Worm (Caenorhabditis elegans) whole organism, young adult: ENCODE measurements around the gene unc-42.

ENCODE experiments used
- B0035.1 ChIP-seq: sonication (generic microtip); optimal IDR thresholded peaks from 2 replicates; lab custom pipeline; 2016; ENCODE audit warnings: missing genetic modification characterization, mild to moderate bottlenecking, missing compliant biosample characterization, missing genotype, missing genetic modification reagents
- C17E4.6 ChIP-seq: fragments of 200-800 bp; sonication (Bioruptor generic); IDR thresholded peaks from 2 replicates; pipeline ENCODE4 v1.3.6; 2022; ENCODE audit warnings: missing genetic modification reagents, missing genetic modification characterization, missing compliant biosample characterization
- F10E7.11 ChIP-seq: sonication (generic microtip); optimal IDR thresholded peaks from 2 replicates; lab custom pipeline; 2017; ENCODE audit warnings: mild to moderate bottlenecking, missing genetic modification characterization, moderate library complexity, missing compliant biosample characterization
- F39B2.1 ChIP-seq: fragments of 200-800 bp; sonication (Bioruptor generic); IDR thresholded peaks from 2 replicates; pipeline ENCODE4 v1.3.6; 2022; ENCODE audit warnings: missing genetic modification reagents, missing genetic modification characterization, missing compliant biosample characterization
- F57A8.1 ChIP-seq: fragments of 200-800 bp; sonication (Bioruptor generic); optimal IDR thresholded peaks from 2 replicates; lab custom pipeline; 2018; ENCODE audit warnings: mild to moderate bottlenecking, missing genetic modification characterization, moderate library complexity, missing compliant biosample characterization
- K11D2.4 ChIP-seq: fragments of 200-800 bp; sonication (Bioruptor generic); IDR thresholded peaks from 2 replicates; pipeline ENCODE4 v1.3.6; 2022; ENCODE audit warnings: missing genetic modification reagents, missing genetic modification characterization, missing compliant biosample characterization
- K12H6.12 ChIP-seq: fragments of 200-800 bp; sonication (Bioruptor generic); optimal IDR thresholded peaks from 2 replicates; lab custom pipeline; 2018; ENCODE audit warnings: mild to moderate bottlenecking, missing genetic modification characterization, missing compliant biosample characterization
- T07F8.4 ChIP-seq: sonication (generic microtip); optimal IDR thresholded peaks from 2 replicates; lab custom pipeline; 2016; ENCODE audit warnings: mild to moderate bottlenecking, missing genetic modification characterization, moderate library complexity, missing compliant biosample characterization
- Y53F4B.3 ChIP-seq: fragments of 200-800 bp; sonication (Bioruptor generic); IDR thresholded peaks from 2 replicates; pipeline ENCODE4 v1.3.6; 2022; ENCODE audit warnings: missing genetic modification reagents, missing genetic modification characterization, missing compliant biosample characterization
- Y95B8A.8 ChIP-seq: fragments of 200-800 bp; sonication (Bioruptor generic); IDR thresholded peaks from 2 replicates; pipeline ENCODE4 v1.3.6; 2022; ENCODE audit warnings: missing genetic modification reagents, missing genetic modification characterization, missing compliant biosample characterization
- akir-1 ChIP-seq: fragments of 200-800 bp; sonication (Bioruptor generic); optimal IDR thresholded peaks from 2 replicates; lab custom pipeline; 2018; ENCODE audit warnings: mild to moderate bottlenecking, missing genetic modification characterization, moderate library complexity, missing compliant biosample characterization
- aptf-2 ChIP-seq: fragments of 200-800 bp; sonication (Bioruptor generic); conservative IDR thresholded peaks from 2 replicates; pipeline ENCODE4 v1.3.6; 2022; ENCODE audit warnings: missing genetic modification reagents, missing genetic modification characterization, missing compliant biosample characterization
- aptf-3 ChIP-seq: fragments of 200-800 bp; sonication (Bioruptor generic); IDR thresholded peaks from 2 replicates; pipeline ENCODE4 v1.3.6; 2022; ENCODE audit warnings: missing genetic modification characterization, missing compliant biosample characterization
- bed-2 ChIP-seq: fragments of 200-800 bp; sonication (Bioruptor generic); IDR thresholded peaks from 2 replicates; pipeline ENCODE4 v1.3.6; 2022; ENCODE audit warnings: missing genetic modification reagents, missing genetic modification characterization, missing compliant biosample characterization
- cebp-1 ChIP-seq, 2 experiments: fragments of 200-800 bp in 1 of 2; sonication (Bioruptor generic) in 1 of 2; sonication (generic microtip) in 1 of 2; IDR thresholded peaks in 1 of 2; optimal IDR thresholded peaks in 1 of 2; 2 replicates each; pipeline versions ENCODE4 v1.3.6 to Lab custom; 2017 to 2022; ENCODE audit warnings: missing compliant biosample characterization in 2 of 2, missing genetic modification characterization in 2 of 2, mild to moderate bottlenecking in 1 of 2, missing genetic modification reagents in 1 of 2, moderate library complexity in 1 of 2
- cebp-2 ChIP-seq: fragments of 200-800 bp; sonication (Bioruptor generic); IDR thresholded peaks from 2 replicates; pipeline ENCODE4 v1.3.6; 2022; ENCODE audit warnings: missing genetic modification characterization, missing compliant biosample characterization
- ceh-79 ChIP-seq: sonication (generic microtip); optimal IDR thresholded peaks from 2 replicates; lab custom pipeline; 2017; ENCODE audit warnings: mild to moderate bottlenecking, missing genetic modification characterization, missing compliant biosample characterization
- ceh-91 ChIP-seq: fragments of 200-800 bp; sonication (Bioruptor generic); IDR thresholded peaks from 2 replicates; pipeline ENCODE4 v1.3.6; 2022; ENCODE audit warnings: missing genetic modification reagents, missing genetic modification characterization, missing compliant biosample characterization
- chd-7 ChIP-seq: sonication (generic microtip); optimal IDR thresholded peaks from 2 replicates; lab custom pipeline; 2016; ENCODE audit warnings: mild to moderate bottlenecking, missing genetic modification characterization, moderate library complexity, missing compliant biosample characterization
- die-1 ChIP-seq: sonication (generic microtip); optimal IDR thresholded peaks from 2 replicates; lab custom pipeline; 2016; ENCODE audit warnings: missing genotype, mild to moderate bottlenecking, missing genetic modification characterization, missing compliant biosample characterization
- dpff-1 ChIP-seq: sonication (generic microtip); optimal IDR thresholded peaks from 2 replicates; lab custom pipeline; 2017; ENCODE audit warnings: mild to moderate bottlenecking, missing genetic modification characterization, missing compliant biosample characterization
- ekl-4 ChIP-seq: fragments of 200-800 bp; sonication (Bioruptor generic); IDR thresholded peaks from 2 replicates; pipeline ENCODE4 v1.3.6; 2022; ENCODE audit warnings: missing genetic modification reagents, missing genetic modification characterization, missing compliant biosample characterization
- fkh-3 ChIP-seq: sonication (generic microtip); optimal IDR thresholded peaks from 2 replicates; lab custom pipeline; 2016; ENCODE audit warnings: mild to moderate bottlenecking, missing genetic modification characterization, missing compliant biosample characterization
- hlh-12 ChIP-seq: sonication (generic microtip); optimal IDR thresholded peaks from 2 replicates; lab custom pipeline; 2016; ENCODE audit warnings: missing genetic modification characterization, missing compliant biosample characterization
- hlh-26 ChIP-seq: fragments of 200-800 bp; sonication (Bioruptor generic); conservative IDR thresholded peaks from 2 replicates; pipeline ENCODE4 v1.3.6; 2022; ENCODE audit warnings: missing genetic modification reagents, missing genetic modification characterization, missing compliant biosample characterization
- hmg-1.2 ChIP-seq: fragments of 200-800 bp; sonication (Bioruptor generic); IDR thresholded peaks from 2 replicates; pipeline ENCODE4 v1.3.6; 2022; ENCODE audit warnings: missing genetic modification reagents, missing genetic modification characterization, missing compliant biosample characterization
- let-607 ChIP-seq, 2 experiments: fragments of 200-800 bp in 1 of 2; sonication (Bioruptor generic) in 1 of 2; sonication (generic microtip) in 1 of 2; optimal IDR thresholded peaks; 2 replicates each; lab custom pipeline; 2016 to 2018; ENCODE audit warnings: mild to moderate bottlenecking in 2 of 2, missing compliant biosample characterization in 2 of 2, missing genetic modification characterization in 2 of 2, moderate library complexity in 2 of 2, missing genotype in 1 of 2
- lin-35 ChIP-seq, 3 experiments: fragments of 150-350 bp in 2 of 3; sonication (generic microtip) in 1 of 3; optimal IDR thresholded peaks; 2 replicates each; lab custom pipeline; 2014 to 2018; ENCODE audit warnings: missing biosample characterization in 3 of 3, missing genetic modification characterization in 3 of 3, missing genetic modification reagents in 3 of 3
- lin-40 ChIP-seq: sonication (generic microtip); optimal IDR thresholded peaks from 2 replicates; lab custom pipeline; 2016; ENCODE audit warnings: missing genetic modification characterization, mild to moderate bottlenecking, missing compliant biosample characterization, missing genotype, missing genetic modification reagents
- lsl-1 ChIP-seq: fragments of 200-800 bp; sonication (Bioruptor generic); optimal IDR thresholded peaks from 2 replicates; lab custom pipeline; 2018; ENCODE audit warnings: mild to moderate bottlenecking, missing genetic modification characterization, moderate library complexity, missing compliant biosample characterization
- lsy-27 ChIP-seq: sonication (generic microtip); optimal IDR thresholded peaks from 2 replicates; lab custom pipeline; 2017; ENCODE audit warnings: missing genetic modification characterization, mild to moderate bottlenecking, missing compliant biosample characterization, antibody characterized with exemption, missing genotype, borderline replicate concordance; ENCODE audit not compliant: insufficient read depth
- madf-3 ChIP-seq: fragments of 200-800 bp; sonication (Bioruptor generic); IDR thresholded peaks from 2 replicates; pipeline ENCODE4 v1.3.6; 2022; ENCODE audit warnings: missing genetic modification reagents, missing genetic modification characterization, missing compliant biosample characterization
- madf-6 ChIP-seq: fragments of 200-800 bp; sonication (Bioruptor generic); IDR thresholded peaks from 2 replicates; pipeline ENCODE4 v1.3.6; 2022; ENCODE audit warnings: missing genetic modification reagents, missing genetic modification characterization, missing compliant biosample characterization
- madf-8 ChIP-seq: fragments of 200-800 bp; sonication (Bioruptor generic); conservative IDR thresholded peaks from 2 replicates; pipeline ENCODE4 v1.3.6; 2022; ENCODE audit warnings: missing genetic modification reagents, missing genetic modification characterization, missing compliant biosample characterization
- rec-8 ChIP-seq, 2 experiments: sonication (generic microtip); optimal IDR thresholded peaks; 2 replicates each; lab custom pipeline; 2016; ENCODE audit warnings: mild to moderate bottlenecking in 2 of 2, missing genetic modification characterization in 2 of 2, missing genetic modification reagents in 2 of 2, missing genotype in 2 of 2, missing biosample characterization in 1 of 2, missing compliant biosample characterization in 1 of 2, moderate library complexity in 1 of 2
- repo-1 ChIP-seq: sonication (generic microtip); optimal IDR thresholded peaks from 2 replicates; lab custom pipeline; 2017; ENCODE audit warnings: mild to moderate bottlenecking, missing genetic modification characterization, missing compliant biosample characterization
- rpc-1 ChIP-seq, 2 experiments: fragments of 150-350 bp in 1 of 2; sonication (generic microtip) in 1 of 2; optimal IDR thresholded peaks; 2 replicates each; lab custom pipeline; 2014 to 2018; ENCODE audit warnings: missing biosample characterization in 1 of 2, missing genetic modification characterization in 1 of 2, missing genetic modification reagents in 1 of 2, missing genotype in 1 of 2
- snpc-4 ChIP-seq, 5 experiments: fragments of 150-350 bp in 1 of 5; sonication (generic microtip) in 4 of 5; optimal IDR thresholded peaks; 2 replicates each; lab custom pipeline; 2014 to 2018; ENCODE audit warnings: missing genetic modification characterization in 5 of 5, missing biosample characterization in 3 of 5, antibody characterized with exemption in 2 of 5, mild to moderate bottlenecking in 2 of 5, missing compliant biosample characterization in 2 of 5, missing genotype in 2 of 5, moderate library complexity in 2 of 5, missing genetic modification reagents in 1 of 5
- sptf-2 ChIP-seq: fragments of 200-800 bp; sonication (Bioruptor generic); optimal IDR thresholded peaks from 2 replicates; lab custom pipeline; 2018; ENCODE audit warnings: mild to moderate bottlenecking, missing genetic modification characterization, missing compliant biosample characterization
- ztf-26 ChIP-seq: sonication (generic microtip); optimal IDR thresholded peaks from 2 replicates; lab custom pipeline; 2017; ENCODE audit warnings: missing genetic modification characterization, missing compliant biosample characterization

Gene unc-42

ce11 chrV:9812216-9812615, 43.0 kb upstream of the unc-42 start:
- no peak for TF ChIP-seq K12H6.12
- TF ChIP-seq akir-1, result no peak
- TF ChIP-seq madf-6 (GFP tag; lab: Robert Waterston, UW), result no peak
- no peak for TF ChIP-seq F39B2.1 (GFP tag; lab: Robert Waterston, UW)
- no peak for TF ChIP-seq C17E4.6 (GFP tag; lab: Robert Waterston, UW)
- no peak for TF ChIP-seq bed-2 (GFP tag; lab: Robert Waterston, UW)
- no peak for TF ChIP-seq die-1 (tag; lab: Kevin White, UChicago)
- TF ChIP-seq rec-8 (tag; optimal IDR thresholded peaks at IDR 0.05; lab: Kevin White, UChicago), result no peak
- TF ChIP-seq lin-35 (GFP tag; optimal IDR thresholded peaks at IDR 0.05; lab: Kevin White, UChicago), result no peak
- no peak for TF ChIP-seq hlh-26 (GFP tag; lab: Robert Waterston, UW)
- no peak for TF ChIP-seq aptf-3 (GFP tag; lab: Robert Waterston, UW)
- no peak for TF ChIP-seq lsl-1 (GFP tag; lab: Kevin White, UChicago)
- no peak for TF ChIP-seq madf-3 (GFP tag; lab: Robert Waterston, UW)
- no peak for TF ChIP-seq hmg-1.2 (GFP tag; lab: Robert Waterston, UW)
- TF ChIP-seq rpc-1 (optimal IDR thresholded peaks at IDR 0.05; lab: Kevin White, UChicago), result no peak
- TF ChIP-seq rpc-1 (tag; optimal IDR thresholded peaks at IDR 0.05; lab: Kevin White, UChicago), result no peak
- no peak for TF ChIP-seq ceh-91
- TF ChIP-seq chd-7 (tag; lab: Kevin White, UChicago), result no peak
- TF ChIP-seq T07F8.4 (tag; lab: Kevin White, UChicago), result no peak
- TF ChIP-seq, all 124 proteins: peak for 0

ce11 chrV:9811154-9811553, 42.0 kb upstream of the unc-42 start, which contains the start of gene sru-29:
Gene sru-29, plus strand, starts transcription at chrV:9811454.
- TF ChIP-seq Y53F4B.3 (no peak), Y95B8A.8 (GFP tag; lab: Robert Waterston, UW) (no peak), aptf-2 (GFP tag; lab: Robert Waterston, UW) (no peak), fkh-3 (tag; lab: Kevin White, UChicago) (no peak), F57A8.1 (GFP tag; lab: Kevin White, UChicago) (no peak), dpff-1 (tag; lab: Kevin White, UChicago) (no peak), cebp-1 (GFP tag; IDR thresholded peaks at IDR 0.05; lab: Robert Waterston, UW) (no peak), cebp-1 (tag; optimal IDR thresholded peaks at IDR 0.05; lab: Kevin White, UChicago) (no peak), ceh-79 (tag; lab: Kevin White, UChicago) (no peak), K11D2.4 (GFP tag; lab: Robert Waterston, UW) (no peak), let-607 (tag; optimal IDR thresholded peaks at IDR 0.05; lab: Kevin White, UChicago) (no peak), lsy-27 (no peak), snpc-4 (GFP tag; optimal IDR thresholded peaks at IDR 0.05; lab: Kevin White, UChicago) (no peak), snpc-4 (tag; optimal IDR thresholded peaks at IDR 0.05; lab: Kevin White, UChicago) (no peak), cebp-2 (no peak)

- TF ChIP-seq F10E7.11 (tag; lab: Kevin White, UChicago) (no peak), madf-8 (GFP tag; lab: Robert Waterston, UW) (no peak), repo-1 (tag; lab: Kevin White, UChicago) (no peak), madf-6 (GFP tag; lab: Robert Waterston, UW) (no peak), ztf-26 (tag; lab: Kevin White, UChicago) (no peak), lsl-1 (GFP tag; lab: Kevin White, UChicago) (no peak), rec-8 (tag; optimal IDR thresholded peaks at IDR 0.05; lab: Kevin White, UChicago) (no peak), aptf-2 (GFP tag; lab: Robert Waterston, UW) (no peak), T07F8.4 (tag; lab: Kevin White, UChicago) (no peak), hlh-12 (tag; lab: Kevin White, UChicago) (no peak), lin-40 (tag; lab: Kevin White, UChicago) (no peak), B0035.1 (no peak), ekl-4 (GFP tag; lab: Robert Waterston, UW) (no peak), aptf-3 (GFP tag; lab: Robert Waterston, UW) (no peak), sptf-2 (no peak)
- TF ChIP-seq, all 124 proteins: peak for 0
Measured at ce11 chrV:9805161-9805560, 36.0 kb upstream of the unc-42 start, which contains the start of gene sru-37. Gene sru-37, plus strand, starts transcription at chrV:9805461.
